Fruit fly (Drosophila melanogaster): ENCODE data around the gene CG12219.
A peak's percentile ranks its signal among the peaks of the same experiment; 100 is the strongest.

CG12219 gene

DNA sequence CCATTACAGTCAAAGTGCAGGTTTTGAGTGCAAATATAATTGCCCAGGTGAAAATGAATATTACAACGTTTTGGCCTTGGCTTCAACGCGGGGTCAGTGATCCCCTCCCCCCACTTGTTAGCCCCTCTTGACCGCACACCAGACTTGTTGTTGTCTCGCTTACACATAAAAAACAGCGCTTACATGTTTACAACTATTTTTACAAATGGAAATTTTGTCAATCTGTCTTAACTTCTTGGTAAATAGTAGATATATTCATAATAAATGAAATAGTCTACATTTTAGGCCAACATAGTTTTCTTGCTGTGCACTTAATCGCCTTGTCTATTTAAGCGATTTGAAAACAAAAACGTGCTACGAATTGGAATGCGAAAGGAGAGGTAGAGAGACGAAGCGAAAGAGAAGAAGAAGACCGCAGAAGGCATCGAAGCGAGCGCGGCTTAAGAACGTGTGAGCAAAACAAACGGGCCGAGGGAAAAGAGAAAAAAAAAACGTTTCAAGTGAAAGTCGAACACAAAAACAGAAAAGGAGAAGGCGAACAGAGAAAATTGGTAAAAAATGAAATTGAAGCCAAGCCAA, 39.0 kb upstream of the CG12219 start (continued):
- TF ChIP-seq HLHmδ (GFP tag; optimal IDR thresholded peaks at IDR 0.05) (no peak), CG17359 (tag; optimal IDR thresholded peaks at IDR 0.05) (peak; percentile 78), CG4404 (GFP tag; IDR thresholded peaks at IDR 0.05) (peak; percentile 22; the same call in 1 of the 2 replicates), Atf6 (GFP tag; IDR thresholded peaks at IDR 0.05) (peak; percentile 59), CG6791 (GFP tag; IDR thresholded peaks at IDR 0.05; ENCODE audit: partially characterized antibody) (no peak), CG30020 (tag; optimal IDR thresholded peaks at IDR 0.05) (no peak), CG6765 (GFP tag; optimal IDR thresholded peaks at IDR 0.05) (no peak), CG10321 (GFP tag; IDR thresholded peaks at IDR 0.05) (no peak), CG11085 (GFP tag; IDR thresholded peaks at IDR 0.05) (peak; percentile 28; the same call in 1 of the 2 replicates), peb (GFP tag; IDR thresholded peaks at IDR 0.05) (0 out of 2 replicates have a peak, but pooled peaks have one; percentile 18), Ptx1 (GFP tag; IDR thresholded peaks at IDR 0.05) (peak; percentile 64), nom (GFP tag; optimal IDR thresholded peaks at IDR 0.05) (no peak), lmd (GFP tag; IDR thresholded peaks at IDR 0.05) (peak; percentile 61; the same call in 1 of the 2 replicates), H2.0 (GFP tag; IDR thresholded peaks at IDR 0.05) (peak; percentile 59), dm (GFP tag; optimal IDR thresholded peaks at IDR 0.05) (peak; percentile 23), zen (tag; optimal IDR thresholded peaks at IDR 0.05) (no peak), CG10959 (GFP tag; IDR thresholded peaks at IDR 0.05) (no peak), bab2 (GFP tag; optimal IDR thresholded peaks at IDR 0.05) (peak; percentile 43), Neu2 (GFP tag; optimal IDR thresholded peaks at IDR 0.05; ENCODE audit: borderline replicate concordance) (no peak), CG8359 (GFP tag; optimal IDR thresholded peaks at IDR 0.05; ENCODE audit: borderline replicate concordance) (no peak), p53 (GFP tag; optimal IDR thresholded peaks at IDR 0.05) (no peak), wek (GFP tag; optimal IDR thresholded peaks at IDR 0.05) (no peak), Taf1 (GFP tag; IDR thresholded peaks at IDR 0.05) (no peak), toy (GFP tag; IDR thresholded peaks at IDR 0.05) (no peak), Oli (tag; optimal IDR thresholded peaks at IDR 0.05) (peak; percentile 30), br (optimal IDR thresholded peaks at IDR 0.05) (no peak), vfl (GFP tag; optimal IDR thresholded peaks at IDR 0.05) (peak; percentile 12), Dref (GFP tag; IDR thresholded peaks at IDR 0.05) (no peak), CG31388 (GFP tag; optimal IDR thresholded peaks at IDR 0.05) (no peak), unpg (GFP tag; optimal IDR thresholded peaks at IDR 0.05) (peak; percentile 62), CG3995 (GFP tag; optimal IDR thresholded peaks at IDR 0.05) (no peak), grn (GFP tag; optimal IDR thresholded peaks at IDR 0.05) (no peak), Xrp1 (GFP tag; IDR thresholded peaks at IDR 0.05) (peak; percentile 75), CG10366 (GFP tag; IDR thresholded peaks at IDR 0.05) (peak; percentile 55), CG7963 (GFP tag; IDR thresholded peaks at IDR 0.05; ENCODE audit: partially characterized antibody) (no peak), so (GFP tag; IDR thresholded peaks at IDR 0.05) (peak; percentile 64; the same call in 1 of the 3 replicates), CG3065 (GFP tag; optimal IDR thresholded peaks at IDR 0.05) (no peak), CG4854 (GFP tag; optimal IDR thresholded peaks at IDR 0.05) (peak; percentile 18), Side (GFP tag; optimal IDR thresholded peaks at IDR 0.05) (no peak), CG42726 (GFP tag; IDR thresholded peaks at IDR 0.05; ENCODE audit: partially characterized antibody) (no peak), CG16863 (GFP tag; optimal IDR thresholded peaks at IDR 0.05) (no peak), D (optimal IDR thresholded peaks at IDR 0.05) (no peak), D (GFP tag; optimal IDR thresholded peaks at IDR 0.05) (no peak), maf-S (GFP tag; optimal IDR thresholded peaks at IDR 0.05) (peak; percentile 17), rib (GFP tag; IDR thresholded peaks at IDR 0.05) (peak; percentile 25; the same call in 1 of the 2 replicates), bowl (GFP tag; IDR thresholded peaks at IDR 0.05) (no peak), CG17385 (GFP tag; optimal IDR thresholded peaks at IDR 0.05) (peak; percentile 36), ab (GFP tag; optimal IDR thresholded peaks at IDR 0.05) (no peak), CG12391 (tag; optimal IDR thresholded peaks at IDR 0.05) (peak; percentile 52), CG9609 (GFP tag; optimal IDR thresholded peaks at IDR 0.05) (no peak), Sox100B (GFP tag; optimal IDR thresholded peaks at IDR 0.05) (no peak), emc (GFP tag; optimal IDR thresholded peaks at IDR 0.05) (no peak)
